Worm (Caenorhabditis elegans) whole organism, L3 larva: ENCODE results near the gene C43C3.4.

Experiments
- ceh-16 ChIP-seq: sonication (generic microtip); optimal IDR thresholded peaks from 2 replicates; lab custom pipeline; 2017; ENCODE audit warnings: missing biosample characterization, missing genetic modification characterization
- ceh-82 ChIP-seq: fragments of 150-350 bp; optimal IDR thresholded peaks from 2 replicates; lab custom pipeline; 2014; ENCODE audit warnings: missing biosample characterization, missing genetic modification characterization
- fos-1 ChIP-seq: fragments of 150-350 bp; optimal IDR thresholded peaks from 2 replicates; lab custom pipeline; 2014; ENCODE audit warnings: missing biosample characterization, missing genetic modification characterization
- lin-39 ChIP-seq: fragments of 150-350 bp; optimal IDR thresholded peaks from 2 replicates; lab custom pipeline; 2018; ENCODE audit warnings: missing biosample characterization, missing genetic modification reagents, missing genetic modification characterization
- nhr-11 ChIP-seq: fragments of 150-350 bp; optimal IDR thresholded peaks from 2 replicates; lab custom pipeline; 2014; ENCODE audit warnings: missing biosample characterization, missing genetic modification characterization
- pqm-1 ChIP-seq: fragments of 150-350 bp; optimal IDR thresholded peaks from 2 replicates; lab custom pipeline; 2017; ENCODE audit warnings: missing biosample characterization, missing genetic modification characterization, inconsistent platforms
- tbx-2 ChIP-seq: sonication (generic microtip); optimal IDR thresholded peaks from 2 replicates; lab custom pipeline; 2016; ENCODE audit warnings: mild to moderate bottlenecking, missing genetic modification characterization, missing compliant biosample characterization

DNA sequence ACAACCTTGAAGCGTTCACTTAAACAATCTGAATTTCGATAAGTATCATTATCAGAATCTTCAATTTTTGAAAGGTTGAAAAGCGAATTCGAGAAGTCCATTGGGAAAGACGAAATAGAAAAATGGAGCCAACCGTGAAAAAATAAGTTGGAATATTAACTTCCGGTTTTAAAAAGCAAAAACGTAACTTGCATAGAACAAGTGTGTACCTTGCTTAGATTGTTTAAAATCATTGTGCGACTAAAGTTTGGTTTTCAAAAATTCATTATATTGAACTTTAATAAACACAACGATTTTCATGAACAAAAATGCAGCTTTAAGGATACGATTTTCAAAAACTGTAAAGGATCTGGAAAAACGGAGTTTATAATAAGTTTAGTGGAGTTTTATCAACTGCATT is 38.9 kb upstream of the C43C3.4 start, which contains the start of gene F15G9.2:
- TF ChIP-seq lin-39 (tag; lab: Kevin White, UChicago) = no peak
- no peak for TF ChIP-seq nhr-11
- TF ChIP-seq ceh-16 (tag; lab: Kevin White, UChicago) = no peak
- TF ChIP-seq tbx-2 = no peak
- no peak for TF ChIP-seq ceh-82 (tag; lab: Kevin White, UChicago)
- no peak for TF ChIP-seq fos-1 (tag; lab: Kevin White, UChicago)
- no peak for TF ChIP-seq pqm-1
